Worm (Caenorhabditis elegans): ENCODE data around the gene famh-136.

DNA sequence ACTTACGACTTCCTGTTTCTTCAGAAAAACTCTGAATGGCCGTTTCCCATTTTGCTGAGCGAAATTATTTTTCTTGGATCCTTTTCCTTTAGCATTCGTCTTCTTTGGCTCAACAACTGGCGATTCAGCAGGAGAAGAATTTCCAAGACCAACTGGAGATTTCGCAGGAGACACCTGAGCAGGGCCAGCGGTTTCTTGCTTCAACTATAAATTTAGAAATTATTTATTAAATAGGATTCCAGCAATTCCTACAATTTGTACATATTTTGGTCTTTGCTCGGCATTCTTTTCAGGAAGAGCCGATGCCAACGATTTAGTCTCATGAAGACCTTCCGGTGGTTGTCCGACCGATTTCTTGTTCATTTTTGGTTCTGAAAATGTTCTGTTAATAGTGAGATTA lies 38.0 kb upstream of the famh-136 start, which contains the start of gene F44E2.8:
- TF ChIP-seq mdl-1 (tag; optimal IDR thresholded peaks at IDR 0.05) (no peak), nhr-77 (tag; optimal IDR thresholded peaks at IDR 0.05) (no peak), unc-62 (GFP tag; optimal IDR thresholded peaks at IDR 0.05) (no peak), zag-1 (tag; optimal IDR thresholded peaks at IDR 0.05) (no peak)
